Fruit fly (Drosophila melanogaster): ENCODE results near the gene CstF50.
A peak's percentile ranks its signal among the peaks of the same experiment; 100 is the strongest.

CstF50 gene

dm6 chr3R:31721958-31722357, 14.8 kb downstream of the CstF50 start:
- no peak for TF ChIP-seq CG17801 (GFP tag; optimal IDR thresholded peaks at IDR 0.05; ENCODE audit: partially characterized antibody)

DNA sequence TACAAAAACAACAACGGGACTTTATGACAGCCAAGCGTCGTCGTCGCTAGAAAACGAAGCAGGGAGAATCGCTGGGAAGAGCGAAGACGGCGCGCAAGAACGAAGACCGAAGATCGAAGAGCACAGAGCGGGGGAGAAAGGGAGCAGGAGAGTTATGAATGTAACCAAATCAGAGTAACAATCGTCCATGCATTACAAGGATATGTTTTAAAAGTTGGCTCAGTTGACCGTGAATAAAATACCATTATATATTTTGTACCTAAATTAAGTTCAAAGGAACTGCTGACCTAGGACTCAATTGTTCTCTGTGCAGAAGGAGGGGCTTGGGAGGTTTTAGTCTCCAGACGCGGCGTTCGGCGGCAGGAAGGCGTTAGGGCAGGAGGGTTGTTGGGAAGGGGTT, 15.3 kb downstream of the CstF50 start:
- TF ChIP-seq CG17801 (GFP tag; optimal IDR thresholded peaks at IDR 0.05; ENCODE audit: partially characterized antibody) = no peak

- no peak for TF ChIP-seq CG17801 (GFP tag; optimal IDR thresholded peaks at IDR 0.05; ENCODE audit: partially characterized antibody)
Observed at dm6 chr3R:31720112-31720511, 16.7 kb downstream of the CstF50 start.

- TF ChIP-seq CG17801 (GFP tag; optimal IDR thresholded peaks at IDR 0.05; ENCODE audit: partially characterized antibody) = no peak
Observed at dm6 chr3R:31719497-31719896, 17.3 kb downstream of the CstF50 start.

DNA sequence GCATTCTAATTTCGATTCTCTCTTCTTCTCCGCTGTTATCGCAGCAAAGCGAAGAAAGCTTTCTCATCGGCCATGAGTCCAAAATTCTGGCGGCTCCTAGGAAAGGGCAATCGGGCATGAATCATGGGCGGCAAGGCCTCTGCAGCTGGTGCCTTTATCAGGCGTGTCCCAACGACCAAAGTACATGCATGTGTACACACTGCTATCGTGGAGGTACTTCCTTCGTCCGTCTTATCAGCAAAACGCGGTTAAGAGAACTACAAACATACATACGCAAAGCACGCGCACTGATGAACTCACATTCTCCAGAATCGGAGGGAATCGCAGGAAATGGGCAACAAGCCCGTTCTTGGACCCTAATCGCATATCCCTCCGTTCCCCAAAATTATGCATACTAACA, 17.8 kb downstream of the CstF50 start:
- no peak for TF ChIP-seq CG17801 (GFP tag; optimal IDR thresholded peaks at IDR 0.05; ENCODE audit: partially characterized antibody)

DNA sequence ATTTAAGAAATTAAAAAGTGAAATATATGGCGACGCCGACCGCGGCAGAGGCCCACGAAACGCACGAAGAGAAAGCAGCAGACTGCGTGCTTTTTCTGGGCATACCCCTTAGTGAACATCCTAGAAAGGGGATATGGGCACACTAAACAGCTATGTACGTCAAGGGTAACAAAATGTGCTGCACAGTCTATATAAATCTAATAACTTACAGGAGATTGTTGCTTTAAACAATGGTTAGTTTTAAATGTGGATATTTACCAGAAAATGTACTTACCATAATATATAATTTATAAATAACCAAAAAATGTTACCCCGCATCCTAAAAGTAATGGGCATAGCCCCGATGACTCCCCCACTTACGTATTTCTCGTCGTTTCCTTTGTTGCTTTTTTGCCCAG, 18.6 kb downstream of the CstF50 start:
- no peak for TF ChIP-seq CG17801 (GFP tag; optimal IDR thresholded peaks at IDR 0.05; ENCODE audit: partially characterized antibody)

DNA sequence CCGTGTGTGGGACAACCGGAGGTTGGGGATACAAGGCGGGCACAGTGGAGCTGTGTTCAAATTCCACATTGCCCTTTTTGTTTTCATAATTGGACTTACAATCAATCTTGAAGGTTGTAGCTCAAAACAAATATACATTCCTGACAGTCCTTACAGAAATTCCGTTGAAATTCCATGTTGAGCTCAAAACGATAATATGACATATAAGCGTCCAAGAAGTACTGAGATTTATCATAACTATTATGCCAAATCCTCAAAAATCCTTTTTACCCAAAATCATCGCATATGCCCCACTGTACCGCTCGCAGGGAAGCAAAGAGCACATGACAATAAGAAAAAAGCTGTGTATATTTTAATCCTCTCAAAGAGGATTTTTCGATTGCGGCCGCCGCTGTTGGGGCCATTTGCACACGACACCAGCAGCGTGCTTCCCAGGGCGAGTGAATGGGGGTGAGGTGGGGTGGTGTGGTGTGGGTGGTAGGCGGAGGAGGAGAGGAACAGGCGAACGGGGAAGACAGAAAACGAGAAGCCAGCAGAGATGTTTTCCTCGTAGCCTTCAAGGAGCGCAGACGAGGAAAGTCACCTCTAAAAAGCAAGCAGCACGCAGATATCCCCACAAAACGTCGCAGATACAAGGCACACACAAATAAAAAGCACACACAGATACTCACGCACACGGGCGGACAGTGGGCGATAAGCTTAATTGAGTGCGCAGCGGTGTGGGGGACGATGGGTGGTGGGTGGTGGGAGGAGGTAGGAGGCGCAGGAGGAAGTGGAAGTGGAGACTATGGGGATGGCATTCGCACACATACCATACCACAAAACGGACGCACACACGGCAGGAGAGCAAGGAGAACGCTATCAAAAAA, 19.2 kb downstream of the CstF50 start:
- TF ChIP-seq CG17801 (GFP tag; optimal IDR thresholded peaks at IDR 0.05; ENCODE audit: partially characterized antibody) = no peak

DNA sequence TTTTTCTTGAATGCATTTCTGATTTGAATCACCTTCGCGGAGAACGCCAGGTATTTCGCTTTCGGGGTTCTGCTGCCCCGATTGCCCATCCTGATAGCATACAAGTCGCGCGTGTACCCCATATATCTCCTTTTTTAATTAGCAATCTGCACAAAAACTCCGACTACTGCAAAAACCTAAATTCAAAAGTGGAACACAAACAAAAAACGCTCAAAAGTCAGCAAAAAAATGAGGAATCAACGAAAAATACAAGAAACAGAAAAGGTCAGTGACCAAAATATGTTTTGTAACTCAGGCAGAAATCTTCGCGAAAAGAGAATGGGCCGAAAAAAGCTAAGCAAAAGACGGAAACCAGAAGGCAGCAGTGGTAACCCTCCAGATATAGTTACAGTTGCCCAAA, 20.5 kb downstream of the CstF50 start:
- TF ChIP-seq CG17801 (GFP tag; optimal IDR thresholded peaks at IDR 0.05; ENCODE audit: partially characterized antibody) = no peak

DNA sequence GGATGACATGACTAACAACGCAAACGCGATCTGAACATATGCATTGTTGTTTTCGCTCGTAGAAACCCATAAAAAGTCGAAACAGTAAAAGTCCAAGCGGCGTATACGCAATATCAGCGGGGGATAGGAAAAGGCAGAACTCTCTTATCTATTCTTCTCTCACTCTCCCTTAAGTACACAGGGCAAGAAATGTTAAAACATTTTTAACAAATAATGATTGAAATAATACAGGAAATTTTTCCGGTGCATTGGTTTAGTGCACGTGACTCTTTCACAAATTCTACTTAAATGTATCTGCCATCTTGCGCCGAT, 21.1 kb downstream of the CstF50 start:
- no peak for TF ChIP-seq CG17801 (GFP tag; optimal IDR thresholded peaks at IDR 0.05; ENCODE audit: partially characterized antibody)

DNA sequence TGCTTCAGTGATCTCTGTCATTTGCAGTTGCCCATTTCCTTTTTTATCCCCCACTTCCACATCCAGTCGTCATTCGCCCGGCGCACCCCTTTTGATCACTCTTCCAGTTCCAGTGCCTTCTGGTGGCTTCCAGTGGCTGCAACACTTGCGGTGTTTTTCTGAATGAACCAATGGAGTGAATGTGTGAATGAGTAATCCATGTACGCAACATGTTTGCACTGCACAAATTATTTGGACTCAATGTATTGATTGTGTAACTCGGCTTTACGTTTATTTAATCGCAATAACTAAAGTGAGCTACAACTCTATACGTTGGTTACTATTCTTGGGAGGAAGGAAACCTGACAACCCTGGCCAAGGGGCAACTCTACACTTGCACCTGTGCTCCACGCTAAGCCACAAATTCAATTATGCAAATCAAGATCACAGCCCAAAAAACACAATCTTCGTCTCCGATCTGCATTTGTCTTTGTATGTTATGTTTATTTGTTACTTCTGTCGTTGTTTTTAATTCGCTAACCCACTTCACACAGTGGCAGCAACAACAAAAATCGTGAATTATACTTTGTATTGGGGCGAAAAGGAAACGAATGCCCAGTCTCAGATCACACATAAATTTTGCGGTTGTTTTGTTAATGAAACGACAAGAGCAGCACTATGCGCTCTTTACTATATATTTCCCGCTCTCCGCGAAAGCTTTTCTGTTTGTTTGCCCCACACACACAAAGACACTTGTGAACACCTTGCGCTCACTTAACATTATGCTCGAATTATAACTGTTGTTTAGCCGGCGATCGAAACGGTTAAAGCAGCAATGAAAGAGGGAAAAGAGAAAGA, 21.7 kb downstream of the CstF50 start:
- TF ChIP-seq CG17801 (GFP tag; optimal IDR thresholded peaks at IDR 0.05; ENCODE audit: partially characterized antibody) = no peak

DNA sequence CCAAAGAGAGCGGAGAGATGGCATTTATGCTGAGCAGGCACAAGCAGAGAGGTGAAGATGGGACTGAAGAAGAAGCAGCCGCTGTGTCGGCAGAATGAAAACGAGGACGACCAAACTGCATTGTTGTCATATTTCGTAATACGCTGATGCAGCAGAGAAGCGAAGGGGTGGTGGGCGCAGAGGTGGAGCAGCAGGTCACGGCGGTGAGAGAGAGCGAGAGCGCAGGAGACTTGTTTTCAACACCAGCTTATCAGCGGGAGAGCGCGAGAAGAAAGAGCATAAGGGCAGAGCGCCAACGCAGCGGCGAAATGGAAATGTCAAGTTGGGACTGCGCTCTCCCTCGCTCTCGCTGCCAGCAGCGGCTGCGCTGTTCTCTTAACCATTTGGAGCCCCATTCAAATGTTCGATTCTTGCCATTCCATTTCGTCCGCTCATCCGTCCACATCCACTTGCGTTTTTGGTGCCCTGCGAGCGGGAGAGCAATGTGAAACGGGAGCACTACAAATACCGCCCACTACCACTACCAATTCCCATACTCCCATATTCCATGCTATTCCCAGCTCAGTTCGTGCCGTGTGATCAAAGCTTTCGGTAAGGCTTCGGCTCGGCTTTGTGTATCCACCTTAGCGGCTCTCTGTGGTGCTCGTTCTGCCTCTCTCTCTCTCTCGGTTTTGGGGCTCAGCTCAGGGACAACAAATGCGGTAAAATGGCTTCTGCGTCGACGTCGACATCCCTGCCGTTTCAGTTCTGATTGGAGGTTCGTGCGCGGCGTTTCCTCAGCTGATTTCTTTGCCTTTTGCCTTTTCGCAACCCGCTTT, 23.2 kb downstream of the CstF50 start, which contains the start of gene ttk:
Gene ttk, plus strand, starts transcription at position 562 of the 818 bp plus-strand sequence.
- peak; percentile 64 for TF ChIP-seq CG17801 (GFP tag; optimal IDR thresholded peaks at IDR 0.05; ENCODE audit: partially characterized antibody)

DNA sequence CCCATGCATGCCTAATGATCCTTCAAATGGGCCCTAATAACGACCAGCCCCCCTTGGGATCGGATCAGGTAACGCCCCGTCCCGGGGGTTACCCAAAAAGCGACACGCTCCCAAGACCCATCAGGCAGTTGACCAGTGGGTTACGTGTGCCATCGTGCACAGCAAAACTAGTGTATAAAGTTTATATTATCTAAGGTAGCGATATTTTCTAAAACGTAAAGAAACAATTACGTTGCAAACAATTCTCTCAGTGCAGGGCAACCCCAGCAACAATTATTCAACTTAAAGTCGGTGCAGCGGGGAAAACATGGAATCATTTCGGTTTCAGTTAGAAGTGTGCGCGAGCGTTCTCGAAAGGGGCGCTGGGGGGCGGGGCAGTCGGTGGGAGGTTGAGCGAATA, 24.2 kb downstream of the CstF50 start:
- no peak for TF ChIP-seq CG17801 (GFP tag; optimal IDR thresholded peaks at IDR 0.05; ENCODE audit: partially characterized antibody)

DNA sequence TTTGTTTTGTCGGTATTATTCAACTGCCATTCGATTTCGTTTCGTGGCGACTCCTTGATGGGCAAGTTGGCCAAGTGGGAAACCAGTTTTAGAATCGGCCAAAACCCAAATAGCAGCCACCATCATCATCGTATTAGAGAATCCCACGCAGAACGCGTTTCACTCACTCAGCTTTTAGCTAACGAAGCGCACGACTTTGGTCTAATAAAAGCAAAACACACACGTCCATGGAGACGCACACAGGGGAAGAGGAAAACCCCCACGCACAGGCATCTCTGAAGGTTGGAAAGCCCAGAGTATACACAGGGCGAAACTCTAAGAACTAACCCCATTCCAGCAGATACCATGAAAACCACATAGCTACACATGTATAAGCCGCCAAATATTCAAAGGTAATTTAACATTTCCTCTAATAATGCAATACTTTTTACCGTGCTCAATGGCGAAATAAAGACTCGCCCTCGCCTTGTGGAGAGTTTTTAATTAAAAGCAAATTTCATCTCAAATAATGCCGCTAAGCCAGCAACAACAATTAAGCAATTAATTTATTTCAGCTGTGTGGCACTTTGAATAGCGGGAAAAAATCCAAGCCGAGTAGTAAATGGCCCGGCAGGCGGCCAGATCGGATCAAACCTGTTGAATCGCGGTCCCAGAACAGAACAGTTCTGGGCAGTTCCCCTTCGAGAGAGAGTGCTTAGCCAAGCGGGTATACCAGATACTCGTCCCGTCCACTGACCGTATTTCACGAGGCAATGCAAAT, 25.3 kb downstream of the CstF50 start:
- no peak for TF ChIP-seq CG17801 (GFP tag; optimal IDR thresholded peaks at IDR 0.05; ENCODE audit: partially characterized antibody)

DNA sequence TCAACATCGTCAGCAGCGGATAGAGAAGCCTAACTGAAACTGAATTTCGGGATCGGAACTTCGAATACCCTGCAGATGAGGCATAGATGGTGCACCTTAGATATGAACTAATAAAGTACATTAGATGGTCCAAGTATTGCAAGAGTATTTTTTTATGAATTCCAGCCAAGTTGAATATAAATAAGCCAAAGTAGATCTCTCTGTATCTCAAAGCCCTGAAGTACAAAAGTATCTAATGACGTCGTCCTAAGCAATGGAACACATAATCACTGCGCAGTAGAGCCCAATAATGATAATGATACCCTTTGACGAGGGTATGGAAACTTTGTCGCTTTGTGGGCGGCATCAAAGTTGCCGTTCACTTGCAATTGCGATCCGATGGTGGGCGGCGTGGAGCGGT, 27.0 kb downstream of the CstF50 start:
- no peak for TF ChIP-seq CG17801 (GFP tag; optimal IDR thresholded peaks at IDR 0.05; ENCODE audit: partially characterized antibody)

dm6 chr3R:31709142-31709541, 27.6 kb downstream of the CstF50 start:
- no peak for TF ChIP-seq CG17801 (GFP tag; optimal IDR thresholded peaks at IDR 0.05; ENCODE audit: partially characterized antibody)
